Worm (Caenorhabditis elegans) whole organism, L4/young adult: ENCODE data around the gene abf-3.
"Not testable (repeated sequence)": the region's sequence is repeated elsewhere in the genome, so short reads cannot be mapped to it uniquely, and the experiment has no call there.

Source experiments
- W03F9.2 ChIP-seq: fragments of 150-350 bp; optimal IDR thresholded peaks from 2 replicates; lab custom pipeline; 2014; ENCODE audit warnings: missing biosample characterization, missing genetic modification characterization
- him-1 ChIP-seq: sonication (generic microtip); optimal IDR thresholded peaks from 2 replicates; lab custom pipeline; 2016; ENCODE audit warnings: missing genotype, missing genetic modification reagents, missing genetic modification characterization, missing compliant biosample characterization

DNA sequence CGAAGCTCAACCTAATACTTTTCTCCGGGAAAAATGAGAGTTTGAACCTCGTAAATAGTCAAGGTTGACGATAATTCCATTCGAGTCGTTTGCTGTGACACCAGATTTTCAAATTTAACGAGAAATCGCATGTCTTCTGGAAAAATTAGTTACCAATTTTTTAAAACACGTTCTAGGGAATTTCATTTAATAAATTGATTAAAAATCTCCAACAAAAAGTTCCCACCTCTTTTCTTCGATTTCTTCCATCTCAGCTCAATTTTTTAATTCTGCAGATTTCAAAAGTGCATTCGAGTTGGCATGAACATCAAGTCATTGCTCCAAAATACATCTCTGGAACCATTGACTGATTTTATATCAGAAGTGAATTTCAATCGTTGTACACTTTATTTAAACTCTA is 5.7 kb downstream of the abf-3 start, which contains the start of gene nhr-282:
- not testable (repeated sequence) for TF ChIP-seq him-1 (tag; lab: Kevin White, UChicago); W03F9.2
